Fruit fly (Drosophila melanogaster): ENCODE measurements around the gene Mayo.
A peak's percentile ranks its signal among the peaks of the same experiment; 100 is the strongest.

Mayo gene

dm6 chr3R:31060708-31061625 is 48.0 kb downstream of the Mayo start, which contains the start of gene dco (continued):
- peak; percentile 51; the same call in 1 of the 2 replicates for TF ChIP-seq klu (GFP tag; IDR thresholded peaks at IDR 0.05)
- TF ChIP-seq CG31388 (GFP tag; optimal IDR thresholded peaks at IDR 0.05) = peak; percentile 42
- peak; percentile 96 for TF ChIP-seq Rfx (GFP tag; IDR thresholded peaks at IDR 0.05)
- TF ChIP-seq CG9817 (tag; optimal IDR thresholded peaks at IDR 0.05) = peak; percentile 74
- TF ChIP-seq odd (GFP tag; optimal IDR thresholded peaks at IDR 0.05) = no peak
- TF ChIP-seq dpn (GFP tag; optimal IDR thresholded peaks at IDR 0.05) = peak; percentile 76 to 83
- TF ChIP-seq CG11093 (GFP tag; IDR thresholded peaks at IDR 0.05) = peak; percentile 55; the same call in 2 of the 3 replicates
- TF ChIP-seq sim (GFP tag; IDR thresholded peaks at IDR 0.05) = 0 out of 2 replicates have a peak, but pooled peaks have one; percentile 20
- peak; percentile 84 for TF ChIP-seq Sin3A (optimal IDR thresholded peaks at IDR 0.05)
- peak; percentile 92 for TF ChIP-seq CG32772 (GFP tag; IDR thresholded peaks at IDR 0.05)
- peak; percentile 21 for TF ChIP-seq MBD-R2 (GFP tag; IDR thresholded peaks at IDR 0.05)
- TF ChIP-seq bigmax (GFP tag; optimal IDR thresholded peaks at IDR 0.05) = peak; percentile 42
- peak; percentile 75 for TF ChIP-seq NfI (GFP tag; optimal IDR thresholded peaks at IDR 0.05)
- TF ChIP-seq CG4360 (GFP tag; IDR thresholded peaks at IDR 0.05) = no peak; the same call in 1 of the 2 replicates
- TF ChIP-seq CG16779 (GFP tag; IDR thresholded peaks at IDR 0.05) = 0 out of 2 replicates have a peak, but pooled peaks have one; percentile 41
- TF ChIP-seq D (optimal IDR thresholded peaks at IDR 0.05) = peak; percentile 90
- TF ChIP-seq D (GFP tag; optimal IDR thresholded peaks at IDR 0.05) = no peak
- no peak for TF ChIP-seq CG7271 (tag; optimal IDR thresholded peaks at IDR 0.05)
- TF ChIP-seq Optix (GFP tag; IDR thresholded peaks at IDR 0.05) = peak; percentile 69; the same call in 2 of the 3 replicates
- TF ChIP-seq schlank (tag; optimal IDR thresholded peaks at IDR 0.05) = no peak
- TF ChIP-seq vfl (GFP tag; optimal IDR thresholded peaks at IDR 0.05) = peak; percentile 5
- peak; percentile 67 for TF ChIP-seq lab (GFP tag; optimal IDR thresholded peaks at IDR 0.05)
- TF ChIP-seq so (GFP tag; IDR thresholded peaks at IDR 0.05) = peak; percentile 50; the same call in 1 of the 3 replicates
- TF ChIP-seq tup (GFP tag; optimal IDR thresholded peaks at IDR 0.05) = no peak
- TF ChIP-seq pfk (GFP tag; optimal IDR thresholded peaks at IDR 0.05) = no peak
- TF ChIP-seq Xrp1 (GFP tag; IDR thresholded peaks at IDR 0.05) = peak; percentile 61
- TF ChIP-seq CG2678 (tag; optimal IDR thresholded peaks at IDR 0.05) = peak; percentile 27
- TF ChIP-seq wdn (GFP tag; IDR thresholded peaks at IDR 0.05) = peak; percentile 37; the same call in 1 of the 2 replicates
- peak; percentile 50 for TF ChIP-seq slou (GFP tag; optimal IDR thresholded peaks at IDR 0.05)
- TF ChIP-seq CG12155 (GFP tag; optimal IDR thresholded peaks at IDR 0.05) = peak; percentile 51
- TF ChIP-seq NC2α (GFP tag; optimal IDR thresholded peaks at IDR 0.05) = peak; percentile 26
- peak; percentile 91 for TF ChIP-seq tin (GFP tag; optimal IDR thresholded peaks at IDR 0.05)
- TF ChIP-seq CG30020 (tag; optimal IDR thresholded peaks at IDR 0.05) = peak; percentile 18
- peak; percentile 61 for TF ChIP-seq B-H1 (GFP tag; IDR thresholded peaks at IDR 0.05)
- peak; percentile 84 for TF ChIP-seq Aef1 (GFP tag; IDR thresholded peaks at IDR 0.05)
- 0 out of 3 replicates have a peak, but pooled peaks have one; percentile 34 for TF ChIP-seq CG6791 (GFP tag; IDR thresholded peaks at IDR 0.05; ENCODE audit: partially characterized antibody)
- peak; percentile 25 for TF ChIP-seq sd (tag; optimal IDR thresholded peaks at IDR 0.05)
- peak; percentile 88 for TF ChIP-seq Dbx (GFP tag; IDR thresholded peaks at IDR 0.05)
- TF ChIP-seq insv (GFP tag; optimal IDR thresholded peaks at IDR 0.05) = peak in 1 of 2 experiments; percentile 53
- peak; percentile 90 for TF ChIP-seq vvl (GFP tag; IDR thresholded peaks at IDR 0.05)
- TF ChIP-seq CG8478 (optimal IDR thresholded peaks at IDR 0.05) = peak; percentile 93
- TF ChIP-seq CG10462 (GFP tag; optimal IDR thresholded peaks at IDR 0.05) = no peak
- TF ChIP-seq Dref (GFP tag; IDR thresholded peaks at IDR 0.05) = peak; percentile 43
- no peak for TF ChIP-seq Hr78 (GFP tag; optimal IDR thresholded peaks at IDR 0.05)
- peak; percentile 60 for TF ChIP-seq grau (tag; optimal IDR thresholded peaks at IDR 0.05)
- peak; percentile 67 for TF ChIP-seq caup (GFP tag; optimal IDR thresholded peaks at IDR 0.05; ENCODE audit: severe bottlenecking)
- peak; percentile 65 for TF ChIP-seq CoRest (tag; optimal IDR thresholded peaks at IDR 0.05)
- TF ChIP-seq CG11695 (GFP tag; IDR thresholded peaks at IDR 0.05) = 0 out of 3 replicates have a peak, but pooled peaks have one; percentile 19
- TF ChIP-seq NC2β (GFP tag; optimal IDR thresholded peaks at IDR 0.05) = peak; percentile 46

Data from whole organism, embryonic.